Fruit fly (Drosophila melanogaster) whole organism, embryonic: ENCODE measurements around the gene CG31683.
A peak's percentile ranks its signal among the peaks of the same experiment; 100 is the strongest.

Experiments used
- Abd-B ChIP-seq: fragments of 200-800 bp; sonication (Bioruptor generic); optimal IDR thresholded peaks from 2 replicates; lab custom pipeline; 2018; ENCODE audit warnings: missing biosample characterization, mild to moderate bottlenecking, missing genetic modification characterization, moderate library complexity
- Atf6 ChIP-seq: fragments of 200-800 bp; sonication (Bioruptor generic); IDR thresholded peaks from 2 replicates; pipeline ENCODE4 v1.3.6; 2022; ENCODE audit warnings: missing biosample characterization, missing genetic modification characterization
- Awh ChIP-seq: fragments of 200-800 bp; sonication (Bioruptor generic); IDR thresholded peaks from 2 replicates; pipeline ENCODE4, ENCODE4 v1.3.6; 2022; ENCODE audit warnings: missing biosample characterization, missing genetic modification characterization
- Blimp-1 ChIP-seq: fragments of 200-800 bp; sonication (Bioruptor generic); optimal IDR thresholded peaks from 3 replicates; lab custom pipeline; 2018; ENCODE audit warnings: missing biosample characterization, missing genetic modification characterization, mild to moderate bottlenecking, moderate library complexity, missing genetic modification reagents
- CG10267 ChIP-seq: fragments of 200-800 bp; sonication (Bioruptor generic); optimal IDR thresholded peaks from 2 replicates; lab custom pipeline; 2018; ENCODE audit warnings: missing biosample characterization, mild to moderate bottlenecking, missing genetic modification characterization, moderate library complexity
- CG10979 ChIP-seq: fragments of 200-800 bp; sonication (Bioruptor generic); optimal IDR thresholded peaks from 2 replicates; lab custom pipeline; 2018; ENCODE audit warnings: missing biosample characterization, mild to moderate bottlenecking, missing genetic modification characterization, moderate library complexity
- CG12071 ChIP-seq: fragments of 200-800 bp; sonication (Bioruptor generic); optimal IDR thresholded peaks from 3 replicates; lab custom pipeline; 2018; ENCODE audit warnings: missing biosample characterization, mild to moderate bottlenecking, missing genetic modification characterization
- CG13424 ChIP-seq: fragments of 200-800 bp; sonication (Bioruptor generic); optimal IDR thresholded peaks from 2 replicates; lab custom pipeline; 2019; ENCODE audit warnings: missing biosample characterization, mild to moderate bottlenecking, missing genetic modification characterization, moderate library complexity
- CG14441 ChIP-seq: fragments of 200-800 bp; sonication (Bioruptor generic); IDR thresholded peaks from 2 replicates; pipeline ENCODE4 v1.3.6; 2022; ENCODE audit warnings: missing biosample characterization, missing genetic modification characterization
- CG15696 ChIP-seq: fragments of 200-800 bp; sonication (Bioruptor generic); optimal IDR thresholded peaks from 2 replicates; lab custom pipeline; 2019; ENCODE audit warnings: missing biosample characterization, mild to moderate bottlenecking, missing genetic modification characterization, moderate library complexity
- CG17361 ChIP-seq: fragments of 200-800 bp; sonication (Bioruptor generic); IDR thresholded peaks from 3 replicates; pipeline ENCODE4 v1.3.6; 2022; ENCODE audit warnings: missing biosample characterization, missing genetic modification characterization
- CG17612 ChIP-seq: fragments of 200-800 bp; sonication (Bioruptor generic); IDR thresholded peaks from 2 replicates; pipeline ENCODE4 v1.3.6; 2022; ENCODE audit warnings: missing biosample characterization, missing genetic modification characterization
- CG17829 ChIP-seq: fragments of 200-800 bp; optimal IDR thresholded peaks from 2 replicates; lab custom pipeline; 2019; ENCODE audit warnings: missing biosample characterization, mild to moderate bottlenecking, missing genetic modification characterization, moderate library complexity
- CG18764 ChIP-seq: fragments of 200-800 bp; sonication (Bioruptor generic); optimal IDR thresholded peaks from 3 replicates; lab custom pipeline; 2016; ENCODE audit warnings: missing biosample characterization, missing genetic modification characterization
- CG2116 ChIP-seq: fragments of 200-800 bp; sonication (Bioruptor generic); optimal IDR thresholded peaks from 3 replicates; lab custom pipeline; 2018; ENCODE audit warnings: missing biosample characterization, mild to moderate bottlenecking, missing genetic modification characterization
- CG2712 ChIP-seq: fragments of 200-800 bp; optimal IDR thresholded peaks from 3 replicates; lab custom pipeline; 2019; ENCODE audit warnings: missing biosample characterization, mild to moderate bottlenecking, missing genetic modification characterization, moderate library complexity
- CG4282 ChIP-seq: fragments of 200-800 bp; sonication (Bioruptor generic); optimal IDR thresholded peaks from 2 replicates; lab custom pipeline; 2016; ENCODE audit warnings: missing biosample characterization, missing genetic modification characterization
- CG4328 ChIP-seq: fragments of 200-800 bp; sonication (Bioruptor generic); optimal IDR thresholded peaks from 3 replicates; lab custom pipeline; 2017; ENCODE audit warnings: missing biosample characterization, missing genetic modification reagents, missing genetic modification characterization
- Camta ChIP-seq: fragments of 200-800 bp; sonication (Bioruptor generic); optimal IDR thresholded peaks from 2 replicates; lab custom pipeline; 2016; ENCODE audit warnings: missing biosample characterization, missing genetic modification characterization
- CkIIα-i1 ChIP-seq: fragments of 200-800 bp; sonication (Bioruptor generic); IDR thresholded peaks from 2 replicates; pipeline ENCODE4 v1.3.6; 2022; ENCODE audit warnings: missing biosample characterization, missing genetic modification characterization
- E2f2 ChIP-seq: fragments of 200-800 bp; sonication (Bioruptor generic); IDR thresholded peaks from 2 replicates; pipeline ENCODE4 v1.3.6; 2022; ENCODE audit warnings: missing biosample characterization, missing genetic modification characterization
- Ets97D ChIP-seq: fragments of 200-800 bp; sonication (Bioruptor generic); optimal IDR thresholded peaks from 3 replicates; lab custom pipeline; 2016; ENCODE audit warnings: missing biosample characterization, missing genetic modification characterization
- Fer3 ChIP-seq: fragments of 200-800 bp; sonication (Bioruptor generic); optimal IDR thresholded peaks from 2 replicates; lab custom pipeline; 2018; ENCODE audit warnings: missing biosample characterization, mild to moderate bottlenecking, missing genetic modification characterization, moderate library complexity
- Hr78 ChIP-seq, 2 experiments: fragments of 200-800 bp in 1 of 2; fragments of >200 bp in 1 of 2; sonication (Bioruptor generic) in 1 of 2; optimal IDR thresholded peaks; 2 replicates each; lab custom pipeline; 2017 to 2019; ENCODE audit warnings: missing biosample characterization in 2 of 2, missing genetic modification characterization in 2 of 2, mild to moderate bottlenecking in 1 of 2, moderate library complexity in 1 of 2
- MTF-1 ChIP-seq: fragments of 200-800 bp; sonication (Bioruptor generic); optimal IDR thresholded peaks from 2 replicates; lab custom pipeline; 2018; ENCODE audit warnings: missing biosample characterization, mild to moderate bottlenecking, missing genetic modification characterization, borderline replicate concordance
- Meics ChIP-seq: fragments of 200-800 bp; sonication (Bioruptor generic); optimal IDR thresholded peaks from 2 replicates; lab custom pipeline; 2017; ENCODE audit warnings: missing biosample characterization, mild to moderate bottlenecking, missing genetic modification characterization
- Nf-YA ChIP-seq: fragments of 200-800 bp; sonication (Bioruptor generic); IDR thresholded peaks from 2 replicates; pipeline ENCODE4 v1.3.6; 2022; ENCODE audit warnings: missing biosample characterization, missing genetic modification characterization
- Pdp1 ChIP-seq, 2 experiments: fragments of 200-800 bp; sonication (Bioruptor generic); optimal IDR thresholded peaks; 3 replicates each; lab custom pipeline; 2016; ENCODE audit warnings: missing biosample characterization in 2 of 2, missing genetic modification characterization in 2 of 2, mild to moderate bottlenecking in 1 of 2, moderate library complexity in 1 of 2
- Xrp1 ChIP-seq: fragments of 200-800 bp; sonication (Bioruptor generic); IDR thresholded peaks from 2 replicates; pipeline ENCODE4 v1.3.6; 2022; ENCODE audit warnings: missing biosample characterization, missing genetic modification characterization
- ems ChIP-seq: fragments of 200-800 bp; sonication (Bioruptor generic); optimal IDR thresholded peaks from 3 replicates; lab custom pipeline; 2016; ENCODE audit warnings: missing biosample characterization, missing genetic modification characterization
- fu2 ChIP-seq: fragments of 200-800 bp; sonication (Bioruptor generic); optimal IDR thresholded peaks from 2 replicates; lab custom pipeline; 2016; ENCODE audit warnings: missing biosample characterization, missing genetic modification characterization
- gfzf ChIP-seq: fragments of 200-800 bp; sonication (Bioruptor generic); optimal IDR thresholded peaks from 2 replicates; lab custom pipeline; 2016; ENCODE audit warnings: missing biosample characterization, mild to moderate bottlenecking, missing genetic modification characterization, moderate library complexity
- grn ChIP-seq: fragments of 200-800 bp; sonication (Bioruptor generic); optimal IDR thresholded peaks from 3 replicates; lab custom pipeline; 2017; ENCODE audit warnings: missing biosample characterization, missing genetic modification characterization
- gt ChIP-seq: fragments of 200-800 bp; sonication (Bioruptor generic); IDR thresholded peaks from 2 replicates; pipeline ENCODE4 v1.3.6; 2022; ENCODE audit warnings: missing biosample characterization, missing genetic modification characterization
- h ChIP-seq: fragments of >200 bp; optimal IDR thresholded peaks from 2 replicates; lab custom pipeline; 2017
- ken ChIP-seq: fragments of 200-800 bp; sonication (Bioruptor generic); IDR thresholded peaks from 3 replicates; pipeline ENCODE4 v1.3.6; 2022; ENCODE audit warnings: missing biosample characterization, missing genetic modification characterization
- lab ChIP-seq: fragments of 200-800 bp; sonication (Bioruptor generic); optimal IDR thresholded peaks from 3 replicates; lab custom pipeline; 2017; ENCODE audit warnings: missing biosample characterization, missing genetic modification characterization, mild to moderate bottlenecking, moderate library complexity, missing genetic modification reagents
- mam ChIP-seq: fragments of 200-800 bp; sonication (Bioruptor generic); optimal IDR thresholded peaks from 3 replicates; lab custom pipeline; 2016; ENCODE audit warnings: missing biosample characterization, missing genetic modification characterization
- nerfin-1 ChIP-seq: fragments of 200-800 bp; sonication (Bioruptor generic); optimal IDR thresholded peaks from 3 replicates; lab custom pipeline; 2019; ENCODE audit warnings: missing biosample characterization, mild to moderate bottlenecking, missing genetic modification characterization, moderate library complexity
- nom ChIP-seq: fragments of 200-800 bp; sonication (Bioruptor generic); optimal IDR thresholded peaks from 2 replicates; lab custom pipeline; 2017; ENCODE audit warnings: missing biosample characterization, missing genetic modification characterization, mild to moderate bottlenecking, moderate library complexity, missing genetic modification reagents
- phol ChIP-seq: fragments of 200-800 bp; sonication (Bioruptor generic); optimal IDR thresholded peaks from 3 replicates; lab custom pipeline; 2018; ENCODE audit warnings: missing biosample characterization, mild to moderate bottlenecking, missing genetic modification characterization, moderate library complexity
- prd ChIP-seq, 3 experiments: fragments of >200 bp in 2 of 3; fragments of 200-800 bp in 1 of 3; sonication (Bioruptor generic) in 1 of 3; optimal IDR thresholded peaks in 2 of 3; IDR thresholded peaks in 1 of 3; 2 replicates in 2 of 3; 3 replicates in 1 of 3; pipeline versions ENCODE4 v1.3.6 to Lab custom; 2017 to 2022; ENCODE audit warnings: missing biosample characterization in 1 of 3, missing genetic modification characterization in 1 of 3
- pzg ChIP-seq: fragments of 200-800 bp; sonication (Bioruptor generic); optimal IDR thresholded peaks from 3 replicates; lab custom pipeline; 2018; ENCODE audit warnings: missing biosample characterization, mild to moderate bottlenecking, missing genetic modification characterization, moderate library complexity
- ranshi ChIP-seq: fragments of 200-800 bp; sonication (Bioruptor generic); IDR thresholded peaks from 2 replicates; pipeline ENCODE4 v1.3.6; 2022; ENCODE audit warnings: missing biosample characterization, missing genetic modification characterization
- ssp ChIP-seq: fragments of 200-800 bp; sonication (Bioruptor generic); IDR thresholded peaks from 2 replicates; pipeline ENCODE4 v1.3.6; 2022; ENCODE audit warnings: missing biosample characterization, missing genetic modification characterization
- stwl ChIP-seq: fragments of 200-800 bp; sonication (Bioruptor generic); optimal IDR thresholded peaks from 3 replicates; lab custom pipeline; 2018; ENCODE audit warnings: missing biosample characterization, mild to moderate bottlenecking, missing genetic modification characterization, moderate library complexity
- tin ChIP-seq: fragments of 200-800 bp; sonication (Bioruptor generic); optimal IDR thresholded peaks from 3 replicates; lab custom pipeline; 2016; ENCODE audit warnings: missing biosample characterization, missing genetic modification characterization
- trem ChIP-seq: fragments of 200-800 bp; optimal IDR thresholded peaks from 3 replicates; lab custom pipeline; 2019; ENCODE audit warnings: missing biosample characterization, mild to moderate bottlenecking, missing genetic modification characterization, moderate library complexity
- trh ChIP-seq: fragments of 200-800 bp; sonication (Bioruptor generic); optimal IDR thresholded peaks from 2 replicates; lab custom pipeline; 2016; ENCODE audit warnings: missing biosample characterization, missing genetic modification characterization
- yki ChIP-seq: fragments of >200 bp; optimal IDR thresholded peaks from 3 replicates; lab custom pipeline; 2018

The CG31683 gene

DNA sequence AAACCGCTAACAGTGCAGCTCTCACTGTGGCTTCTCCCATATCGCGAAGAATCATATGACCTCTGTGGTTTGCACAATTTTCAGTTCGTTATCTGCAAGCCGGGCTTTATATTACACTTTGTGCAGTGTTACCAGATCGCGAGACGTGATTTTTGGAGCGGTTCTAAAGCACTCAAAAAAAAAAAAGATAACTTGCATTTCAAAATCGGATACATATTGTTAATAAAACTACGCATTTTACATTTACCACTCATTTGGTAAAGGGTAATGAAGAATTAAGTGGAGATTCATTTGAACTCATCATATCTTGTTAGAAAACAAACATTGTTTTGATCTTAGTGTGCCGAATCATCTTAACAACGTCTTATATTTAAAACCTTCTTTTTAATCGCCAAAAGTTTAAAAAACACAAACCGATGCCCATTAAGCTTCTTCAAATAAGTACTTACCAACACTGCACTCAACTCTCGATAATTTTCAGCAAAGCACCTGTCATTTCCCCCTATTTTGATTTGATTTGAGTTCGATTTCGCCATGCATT is 13.6 kb upstream of the CG31683 start, which contains the start of gene CG2493:
Gene CG2493, minus strand, starts transcription at position 129 of the 541 bp plus-strand sequence.
- TF ChIP-seq nerfin-1 (tag; lab: Kevin White, UChicago) (peak; percentile 3), Abd-B (peak; percentile 23), CG18764 (GFP tag; lab: Kevin White, UChicago) (peak; percentile 16), mam (GFP tag; lab: Kevin White, UChicago) (no peak), CG10979 (tag; lab: Kevin White, UChicago) (peak; percentile 48), Nf-YA (GFP tag; lab: Robert Waterston, UW) (no peak), ssp (GFP tag; lab: Robert Waterston, UW) (no peak), Ets97D (GFP tag; lab: Kevin White, UChicago) (peak; percentile 44), h (lab: Kevin White, UChicago) (no peak), CG10267 (peak; percentile 82), CG12071 (GFP tag; lab: Kevin White, UChicago) (no peak), CG15696 (tag; lab: Kevin White, UChicago) (peak; percentile 26), CkIIα-i1 (GFP tag; lab: Robert Waterston, UW) (no peak), Camta (GFP tag; lab: Kevin White, UChicago) (no peak), Hr78 (GFP tag; optimal IDR thresholded peaks at IDR 0.05; lab: Kevin White, UChicago) (no peak), tin (GFP tag; lab: Kevin White, UChicago) (peak; percentile 3), CG17612 (no peak), CG4328 (GFP tag; lab: Kevin White, UChicago) (no peak), Awh (GFP tag; lab: Robert Waterston, UW) (no peak), yki (lab: Kevin White, UChicago) (no peak), Pdp1 (GFP tag; optimal IDR thresholded peaks at IDR 0.05; lab: Kevin White, UChicago) (peak in 1 of 2 experiments; percentile 9), Xrp1 (GFP tag; lab: Robert Waterston, UW) (peak; percentile 74), stwl (tag; lab: Kevin White, UChicago) (peak; percentile 52), gfzf (GFP tag; lab: Kevin White, UChicago) (peak; percentile 58), E2f2 (GFP tag; lab: Robert Waterston, UW) (peak; percentile 83), CG13424 (tag; lab: Kevin White, UChicago) (no peak), Blimp-1 (GFP tag; lab: Kevin White, UChicago) (peak; percentile 47), lab (GFP tag; lab: Kevin White, UChicago) (peak; percentile 65), ranshi (GFP tag; lab: Robert Waterston, UW) (no peak), nom (GFP tag; lab: Kevin White, UChicago) (peak; percentile 37), fu2 (GFP tag; lab: Kevin White, UChicago) (no peak), ems (GFP tag; lab: Kevin White, UChicago) (no peak), trh (no peak), ken (no peak), Fer3 (tag; lab: Kevin White, UChicago) (peak; percentile 14), pzg (GFP tag; lab: Kevin White, UChicago) (peak; percentile 42), CG4282 (GFP tag; lab: Kevin White, UChicago) (no peak), Meics (GFP tag; lab: Kevin White, UChicago) (peak; percentile 10), prd (optimal IDR thresholded peaks at IDR 0.05; lab: Kevin White, UChicago) (no peak), prd (GFP tag; IDR thresholded peaks at IDR 0.05; lab: Robert Waterston, UW) (peak; percentile 42; the same call in 1 of the 3 replicates), trem (tag; lab: Kevin White, UChicago) (peak; percentile 13), CG2712 (tag; lab: Kevin White, UChicago) (peak; percentile 65), Atf6 (GFP tag; lab: Robert Waterston, UW) (no peak), grn (GFP tag; lab: Kevin White, UChicago) (no peak), CG14441 (GFP tag; lab: Robert Waterston, UW) (peak; percentile 42; the same call in 1 of the 2 replicates), gt (no peak), MTF-1 (GFP tag; lab: Kevin White, UChicago) (peak; percentile 8), CG17361 (GFP tag; lab: Robert Waterston, UW) (peak; percentile 52; the same call in 1 of the 3 replicates), phol (tag; lab: Kevin White, UChicago) (peak; percentile 63), CG17829 (peak; percentile 57), CG2116 (peak; percentile 35)
